Fruit fly (Drosophila melanogaster) whole organism, embryonic: ENCODE measurements around the gene CG42240.

ENCODE experiments used
- Aef1 ChIP-seq: fragments of 200-800 bp; sonication (Bioruptor generic); IDR thresholded peaks from 3 replicates; pipeline ENCODE4 v1.3.6; 2022; ENCODE audit warnings: missing biosample characterization, missing genetic modification characterization
- Asciz ChIP-seq: fragments of 200-800 bp; sonication (Bioruptor generic); optimal IDR thresholded peaks from 2 replicates; lab custom pipeline; 2017; ENCODE audit warnings: missing biosample characterization, mild to moderate bottlenecking, missing genetic modification characterization, missing genetic modification reagents
- Awh ChIP-seq: fragments of 200-800 bp; sonication (Bioruptor generic); IDR thresholded peaks from 2 replicates; pipeline ENCODE4, ENCODE4 v1.3.6; 2022; ENCODE audit warnings: missing biosample characterization, missing genetic modification characterization
- CG11085 ChIP-seq: fragments of 200-800 bp; sonication (Bioruptor generic); IDR thresholded peaks from 2 replicates; pipeline ENCODE4 v1.3.6; 2022; ENCODE audit warnings: missing biosample characterization, missing genetic modification characterization
- CG12744 ChIP-seq: fragments of 200-800 bp; sonication (Bioruptor generic); optimal IDR thresholded peaks from 2 replicates; lab custom pipeline; 2016; ENCODE audit warnings: missing biosample characterization, missing genetic modification characterization
- CG13287 ChIP-seq: fragments of 200-800 bp; sonication (Bioruptor generic); IDR thresholded peaks from 2 replicates; pipeline ENCODE4 v1.3.6; 2022; ENCODE audit warnings: missing biosample characterization, missing genetic modification characterization; ENCODE audit not compliant: partially characterized antibody
- CG15011 ChIP-seq: fragments of 200-800 bp; sonication (Bioruptor generic); optimal IDR thresholded peaks from 3 replicates; lab custom pipeline; 2018; ENCODE audit warnings: missing biosample characterization, mild to moderate bottlenecking, missing genetic modification characterization
- CG17186 ChIP-seq: fragments of 200-800 bp; sonication (Bioruptor generic); optimal IDR thresholded peaks from 3 replicates; lab custom pipeline; 2017; ENCODE audit warnings: missing biosample characterization, missing genetic modification reagents, missing genetic modification characterization
- CG17802 ChIP-seq: fragments of 200-800 bp; sonication (Bioruptor generic); optimal IDR thresholded peaks from 2 replicates; lab custom pipeline; 2018; ENCODE audit warnings: missing biosample characterization, mild to moderate bottlenecking, missing genetic modification characterization, moderate library complexity
- CG17912 ChIP-seq: fragments of 200-800 bp; sonication (Bioruptor generic); optimal IDR thresholded peaks from 2 replicates; lab custom pipeline; 2018; ENCODE audit warnings: missing biosample characterization, mild to moderate bottlenecking, missing genetic modification characterization
- CG1832 ChIP-seq: fragments of 200-800 bp; sonication (Bioruptor generic); optimal IDR thresholded peaks from 2 replicates; lab custom pipeline; 2017; ENCODE audit warnings: missing biosample characterization, mild to moderate bottlenecking, missing genetic modification characterization, inconsistent platforms
- CG18599 ChIP-seq: fragments of 200-800 bp; sonication (Bioruptor generic); optimal IDR thresholded peaks from 3 replicates; lab custom pipeline; 2017; ENCODE audit warnings: missing biosample characterization, missing genetic modification characterization, mild to moderate bottlenecking, moderate library complexity, missing genetic modification reagents
- CG2120 ChIP-seq: fragments of 200-800 bp; sonication (Bioruptor generic); optimal IDR thresholded peaks from 3 replicates; lab custom pipeline; 2016; ENCODE audit warnings: missing biosample characterization, missing genetic modification characterization
- CG2129 ChIP-seq: fragments of 200-800 bp; sonication (Bioruptor generic); IDR thresholded peaks from 2 replicates; pipeline ENCODE4 v1.3.6; 2022; ENCODE audit warnings: missing biosample characterization, missing genetic modification characterization; ENCODE audit not compliant: partially characterized antibody
- CG30020 ChIP-seq: fragments of 200-800 bp; optimal IDR thresholded peaks from 2 replicates; lab custom pipeline; 2019; ENCODE audit warnings: missing biosample characterization, mild to moderate bottlenecking, missing genetic modification characterization, moderate library complexity
- CG32767 ChIP-seq: fragments of 200-800 bp; sonication (Bioruptor generic); IDR thresholded peaks from 2 replicates; pipeline ENCODE4 v1.3.6; 2022; ENCODE audit warnings: missing biosample characterization, missing genetic modification characterization
- CG3726 ChIP-seq: fragments of 200-800 bp; sonication (Bioruptor generic); IDR thresholded peaks from 3 replicates; pipeline ENCODE4, ENCODE4 v1.3.6; 2022; ENCODE audit warnings: missing biosample characterization, missing genetic modification characterization
- CG4617 ChIP-seq: fragments of 200-800 bp; sonication (Bioruptor generic); optimal IDR thresholded peaks from 3 replicates; lab custom pipeline; 2016; ENCODE audit warnings: missing biosample characterization, missing genetic modification characterization, borderline replicate concordance
- CG5245 ChIP-seq: fragments of 200-800 bp; sonication (Bioruptor generic); optimal IDR thresholded peaks from 3 replicates; lab custom pipeline; 2016; ENCODE audit warnings: missing biosample characterization, missing genetic modification characterization
- CG6254 ChIP-seq: fragments of 200-800 bp; sonication (Bioruptor generic); optimal IDR thresholded peaks from 3 replicates; lab custom pipeline; 2017; ENCODE audit warnings: mild to moderate bottlenecking, missing biosample characterization, missing genetic modification reagents, missing genetic modification characterization
- CG6791 ChIP-seq: fragments of 200-800 bp; sonication (Bioruptor generic); IDR thresholded peaks from 3 replicates; pipeline ENCODE4 v1.3.6; 2022; ENCODE audit warnings: missing biosample characterization, missing genetic modification characterization; ENCODE audit not compliant: partially characterized antibody
- CG9932 ChIP-seq: fragments of 200-800 bp; sonication (Bioruptor generic); IDR thresholded peaks from 2 replicates; pipeline ENCODE4 v1.3.6; 2022; ENCODE audit warnings: missing biosample characterization, missing genetic modification characterization
- Dad ChIP-seq: fragments of 200-800 bp; sonication (Bioruptor generic); optimal IDR thresholded peaks from 3 replicates; lab custom pipeline; 2016; ENCODE audit warnings: missing biosample characterization, missing genetic modification characterization
- Dref ChIP-seq: fragments of 200-800 bp; sonication (Bioruptor generic); IDR thresholded peaks from 2 replicates; pipeline ENCODE4 v1.3.6; 2022; ENCODE audit warnings: missing biosample characterization, missing genetic modification characterization
- Eip74EF ChIP-seq, 2 experiments: fragments of 200-800 bp in 1 of 2; fragments of >200 bp in 1 of 2; sonication (Bioruptor generic) in 1 of 2; optimal IDR thresholded peaks; 2 replicates each; lab custom pipeline; 2017 to 2019; ENCODE audit warnings: missing biosample characterization in 2 of 2, missing genetic modification characterization in 2 of 2, mild to moderate bottlenecking in 1 of 2, moderate library complexity in 1 of 2
- H2.0 ChIP-seq: fragments of 200-800 bp; sonication (Bioruptor generic); IDR thresholded peaks from 2 replicates; pipeline ENCODE4 v1.3.6; 2022; ENCODE audit warnings: missing biosample characterization, missing genetic modification characterization
- Hmx ChIP-seq: fragments of 200-800 bp; sonication (Bioruptor generic); optimal IDR thresholded peaks from 2 replicates; lab custom pipeline; 2016; ENCODE audit warnings: missing biosample characterization, missing genetic modification characterization
- Lhr ChIP-seq: fragments of 200-800 bp; sonication (Bioruptor generic); optimal IDR thresholded peaks from 3 replicates; lab custom pipeline; 2017; ENCODE audit warnings: mild to moderate bottlenecking, missing biosample characterization, missing genetic modification reagents, missing genetic modification characterization
- MTF-1 ChIP-seq: fragments of 200-800 bp; sonication (Bioruptor generic); optimal IDR thresholded peaks from 2 replicates; lab custom pipeline; 2018; ENCODE audit warnings: missing biosample characterization, mild to moderate bottlenecking, missing genetic modification characterization, borderline replicate concordance
- Med ChIP-seq: fragments of 200-800 bp; sonication (Bioruptor generic); peaks from one replicate; lab custom pipeline; 2016; ENCODE audit warnings: missing biosample characterization, missing genetic modification characterization, mild to moderate bottlenecking, inconsistent platforms, moderate library complexity
- Nf-YC ChIP-seq: fragments of 200-800 bp; optimal IDR thresholded peaks from 3 replicates; lab custom pipeline; 2019; ENCODE audit warnings: missing biosample characterization, mild to moderate bottlenecking, missing genetic modification characterization, moderate library complexity
- Optix ChIP-seq: fragments of 200-800 bp; sonication (Bioruptor generic); IDR thresholded peaks from 3 replicates; pipeline ENCODE4 v1.3.6; 2022; ENCODE audit warnings: missing biosample characterization, missing genetic modification characterization
- aop ChIP-seq: fragments of 200-800 bp; sonication (Bioruptor generic); IDR thresholded peaks from 2 replicates; pipeline ENCODE4 v1.3.6; 2022; ENCODE audit warnings: missing biosample characterization, missing genetic modification characterization
- bigmax ChIP-seq: fragments of 200-800 bp; sonication (Bioruptor generic); optimal IDR thresholded peaks from 2 replicates; lab custom pipeline; 2018; ENCODE audit warnings: missing biosample characterization, mild to moderate bottlenecking, missing genetic modification characterization
- cato ChIP-seq: fragments of 200-800 bp; sonication (Bioruptor generic); optimal IDR thresholded peaks from 2 replicates; lab custom pipeline; 2016; ENCODE audit warnings: missing biosample characterization, missing genetic modification characterization, borderline replicate concordance
- dmrt11E ChIP-seq: fragments of 200-800 bp; sonication (Bioruptor generic); optimal IDR thresholded peaks from 3 replicates; lab custom pipeline; 2018; ENCODE audit warnings: missing biosample characterization, mild to moderate bottlenecking, missing genetic modification characterization, moderate library complexity
- fd96Cb ChIP-seq: fragments of 200-800 bp; sonication (Bioruptor generic); optimal IDR thresholded peaks from 2 replicates; lab custom pipeline; 2018; ENCODE audit warnings: missing biosample characterization, mild to moderate bottlenecking, missing genetic modification characterization, moderate library complexity
- gro ChIP-seq: fragments of 200-800 bp; sonication (Bioruptor generic); optimal IDR thresholded peaks from 2 replicates; lab custom pipeline; 2016; ENCODE audit warnings: missing biosample characterization, missing genetic modification characterization
- gsb-n ChIP-seq: fragments of 200-800 bp; sonication (Bioruptor generic); optimal IDR thresholded peaks from 3 replicates; lab custom pipeline; 2018; ENCODE audit warnings: missing biosample characterization, mild to moderate bottlenecking, missing genetic modification characterization
- gt ChIP-seq: fragments of 200-800 bp; sonication (Bioruptor generic); IDR thresholded peaks from 2 replicates; pipeline ENCODE4 v1.3.6; 2022; ENCODE audit warnings: missing biosample characterization, missing genetic modification characterization
- hbn ChIP-seq: fragments of 200-800 bp; sonication (Bioruptor generic); IDR thresholded peaks from 2 replicates; pipeline ENCODE4 v1.3.6; 2022; ENCODE audit warnings: missing biosample characterization, missing genetic modification characterization; ENCODE audit not compliant: partially characterized antibody
- kah ChIP-seq: fragments of 200-800 bp; sonication (Bioruptor generic); optimal IDR thresholded peaks from 2 replicates; lab custom pipeline; 2018; ENCODE audit warnings: missing biosample characterization, mild to moderate bottlenecking, missing genetic modification characterization
- lov ChIP-seq, 2 experiments: fragments of 200-800 bp in 1 of 2; fragments of >200 bp in 1 of 2; sonication (Bioruptor generic) in 1 of 2; IDR thresholded peaks in 1 of 2; optimal IDR thresholded peaks in 1 of 2; 2 replicates in 1 of 2; 3 replicates in 1 of 2; pipeline versions ENCODE4 v1.3.6 to Lab custom; 2017 to 2022; ENCODE audit warnings: missing biosample characterization in 1 of 2, missing genetic modification characterization in 1 of 2
- ranshi ChIP-seq: fragments of 200-800 bp; sonication (Bioruptor generic); IDR thresholded peaks from 2 replicates; pipeline ENCODE4 v1.3.6; 2022; ENCODE audit warnings: missing biosample characterization, missing genetic modification characterization
- row ChIP-seq: fragments of 200-800 bp; sonication (Bioruptor generic); IDR thresholded peaks from 3 replicates; pipeline ENCODE4 v1.3.6; 2022; ENCODE audit warnings: missing biosample characterization, missing genetic modification characterization
- seq ChIP-seq: fragments of 200-800 bp; sonication (Bioruptor generic); IDR thresholded peaks from 2 replicates; pipeline ENCODE4 v1.3.6; 2022; ENCODE audit warnings: missing biosample characterization, missing genetic modification characterization
- slbo ChIP-seq: fragments of 200-800 bp; sonication (Bioruptor generic); IDR thresholded peaks from 2 replicates; pipeline ENCODE4 v1.3.6; 2022; ENCODE audit warnings: missing biosample characterization, missing genetic modification characterization
- ttk ChIP-seq: fragments of 200-800 bp; sonication (Bioruptor generic); IDR thresholded peaks from 2 replicates; pipeline ENCODE4 v2.1.2; 2022; ENCODE audit warnings: missing biosample characterization, missing genetic modification characterization

CG42240 gene

dm6 chrX:6316858-6317474 lies 13.7 kb upstream of the CG42240 start (continued):
- TF ChIP-seq CG1832 (GFP tag; lab: Kevin White, UChicago), result peak; percentile 18
- no peak for TF ChIP-seq lov (optimal IDR thresholded peaks at IDR 0.05; lab: Kevin White, UChicago)
- TF ChIP-seq lov (GFP tag; IDR thresholded peaks at IDR 0.05; lab: Robert Waterston, UW), result no peak
- TF ChIP-seq CG11085, result peak; percentile 50; the same call in 1 of the 2 replicates
- peak; percentile 50; the same call in 1 of the 2 replicates for TF ChIP-seq Awh (GFP tag; lab: Robert Waterston, UW)
- TF ChIP-seq hbn, result no peak
- TF ChIP-seq CG2120, result peak; percentile 83
- TF ChIP-seq CG5245 (GFP tag; lab: Kevin White, UChicago), result no peak
- peak; percentile 50 for TF ChIP-seq CG15011 (GFP tag; lab: Kevin White, UChicago)
- TF ChIP-seq CG17912 (GFP tag; lab: Kevin White, UChicago), result no peak
- peak; percentile 69 for TF ChIP-seq CG9932 (GFP tag; lab: Robert Waterston, UW)
- TF ChIP-seq Med (GFP tag; lab: Kevin White, UChicago), result peak; percentile 90
- TF ChIP-seq gro (GFP tag; lab: Kevin White, UChicago), result peak; percentile 65
- no peak for TF ChIP-seq Dad (GFP tag; lab: Kevin White, UChicago)
- no peak for TF ChIP-seq Hmx (GFP tag; lab: Kevin White, UChicago)
- no peak for TF ChIP-seq CG17186 (GFP tag; lab: Kevin White, UChicago)
- TF ChIP-seq CG6254 (GFP tag; lab: Kevin White, UChicago), result no peak
- peak; percentile 62 for TF ChIP-seq Aef1 (GFP tag; lab: Robert Waterston, UW)
- no peak for TF ChIP-seq cato (GFP tag; lab: Kevin White, UChicago)
- no peak for TF ChIP-seq CG13287
- no peak for TF ChIP-seq Eip74EF (GFP tag; optimal IDR thresholded peaks at IDR 0.05; lab: Kevin White, UChicago)
- no peak for TF ChIP-seq CG3726
- peak; percentile 83 for TF ChIP-seq row (GFP tag; lab: Robert Waterston, UW)
- TF ChIP-seq CG4617, result no peak
- peak; percentile 85 for TF ChIP-seq slbo (GFP tag; lab: Robert Waterston, UW)
- peak; percentile 21 for TF ChIP-seq CG12744
- TF ChIP-seq Lhr, result no peak
- peak; percentile 69 for TF ChIP-seq seq
- TF ChIP-seq ttk (GFP tag; lab: Robert Waterston, UW), result peak; percentile 62; the same call in 1 of the 2 replicates
- no peak for TF ChIP-seq gsb-n (tag; lab: Kevin White, UChicago)
- TF ChIP-seq Dref, result no peak
- TF ChIP-seq CG32767 (GFP tag; lab: Robert Waterston, UW), result peak; percentile 25; the same call in 1 of the 2 replicates
- no peak for TF ChIP-seq aop
- peak; percentile 39 for TF ChIP-seq Nf-YC (tag; lab: Kevin White, UChicago)
- TF ChIP-seq CG2129 (GFP tag; lab: Robert Waterston, UW), result no peak
- no peak for TF ChIP-seq MTF-1 (GFP tag; lab: Kevin White, UChicago)
- no peak for TF ChIP-seq kah (GFP tag; lab: Kevin White, UChicago)
- no peak for TF ChIP-seq bigmax (GFP tag; lab: Kevin White, UChicago)
- TF ChIP-seq Optix, result peak; percentile 62; the same call in 2 of the 3 replicates
- peak; percentile 70 for TF ChIP-seq ranshi (GFP tag; lab: Robert Waterston, UW)
- 0 out of 2 replicates have a peak, but pooled peaks have one; percentile 24 for TF ChIP-seq gt (GFP tag; lab: Robert Waterston, UW)
- TF ChIP-seq CG18599, result peak; percentile 90
- no peak for TF ChIP-seq CG6791 (GFP tag; lab: Robert Waterston, UW)
- peak; percentile 33; the same call in 1 of the 2 replicates for TF ChIP-seq H2.0 (GFP tag; lab: Robert Waterston, UW)
- TF ChIP-seq CG17802 (tag; lab: Kevin White, UChicago), result no peak
- peak; percentile 42 for TF ChIP-seq Asciz (GFP tag; lab: Kevin White, UChicago)
- peak; percentile 42 for TF ChIP-seq fd96Cb (tag; lab: Kevin White, UChicago)
- no peak for TF ChIP-seq CG30020
- TF ChIP-seq dmrt11E, result no peak
